Fruit fly (Drosophila melanogaster): Measurements from ENCODE around the gene CG1486.

CG1486 gene

dm6 chrX:21367363-21368072, 43.7 kb downstream of the CG1486 start (continued):
- TF ChIP-seq ewg (GFP tag; optimal IDR thresholded peaks at IDR 0.05) (peak; percentile 95), TFAM (GFP tag; optimal IDR thresholded peaks at IDR 0.05) (peak; percentile 77), ranshi (GFP tag; IDR thresholded peaks at IDR 0.05) (peak; percentile 96), CG12299 (tag; optimal IDR thresholded peaks at IDR 0.05) (peak; percentile 97), Neu2 (GFP tag; optimal IDR thresholded peaks at IDR 0.05; ENCODE audit: borderline replicate concordance) (peak; percentile 72), so (GFP tag; IDR thresholded peaks at IDR 0.05) (peak; percentile 97), CG7372 (GFP tag; IDR thresholded peaks at IDR 0.05) (peak; percentile 95), Atf6 (GFP tag; IDR thresholded peaks at IDR 0.05) (peak; percentile 97), pan (optimal IDR thresholded peaks at IDR 0.05) (no peak), pan (GFP tag; optimal IDR thresholded peaks at IDR 0.05 in 1 of 2, IDR thresholded peaks at IDR 0.05 in 1 of 2) (peak in 1 of 2 experiments; percentile 97), Sox102F (GFP tag; optimal IDR thresholded peaks at IDR 0.05) (peak; percentile 98), prd (optimal IDR thresholded peaks at IDR 0.05) (no peak), prd (GFP tag; IDR thresholded peaks at IDR 0.05) (peak; percentile 96), lov (optimal IDR thresholded peaks at IDR 0.05) (no peak), lov (GFP tag; IDR thresholded peaks at IDR 0.05) (peak; percentile 82), CG17385 (GFP tag; optimal IDR thresholded peaks at IDR 0.05) (peak; percentile 97), Rx (GFP tag; IDR thresholded peaks at IDR 0.05) (peak; percentile 93), Usf (GFP tag; optimal IDR thresholded peaks at IDR 0.05) (peak; percentile 87), CG17328 (GFP tag; IDR thresholded peaks at IDR 0.05) (peak; percentile 93), CG13424 (tag; optimal IDR thresholded peaks at IDR 0.05) (peak; percentile 99), chinmo (GFP tag; IDR thresholded peaks at IDR 0.05; ENCODE audit: partially characterized antibody) (0 out of 4 replicates have a peak, but pooled peaks have one; percentile 45), danr (GFP tag; IDR thresholded peaks at IDR 0.05) (peak; percentile 96), ttk (GFP tag; IDR thresholded peaks at IDR 0.05) (peak; percentile 94), CG7357 (GFP tag; IDR thresholded peaks at IDR 0.05) (peak; percentile 91), Ravus (GFP tag; IDR thresholded peaks at IDR 0.05) (peak; percentile 92), zen2 (GFP tag; IDR thresholded peaks at IDR 0.05; ENCODE audit: partially characterized antibody) (no peak), CG32772 (GFP tag; IDR thresholded peaks at IDR 0.05) (peak; percentile 94), h (optimal IDR thresholded peaks at IDR 0.05) (no peak), Eip74EF (GFP tag; optimal IDR thresholded peaks at IDR 0.05) (peak in 1 of 2 experiments; percentile 97), CG15269 (tag; optimal IDR thresholded peaks at IDR 0.05) (peak; percentile 99), Xrp1 (GFP tag; IDR thresholded peaks at IDR 0.05) (peak; percentile 96), zf30C (GFP tag; optimal IDR thresholded peaks at IDR 0.05) (peak; percentile 36), CG3847 (GFP tag; IDR thresholded peaks at IDR 0.05) (peak; percentile 97), CG43689 (GFP tag; IDR thresholded peaks at IDR 0.05) (peak; percentile 93), wek (GFP tag; optimal IDR thresholded peaks at IDR 0.05) (peak; percentile 84), scrt (GFP tag; optimal IDR thresholded peaks at IDR 0.05) (peak; percentile 95), Elba2 (GFP tag; optimal IDR thresholded peaks at IDR 0.05) (peak; percentile 19), CTCF (GFP tag; optimal IDR thresholded peaks at IDR 0.05) (peak; percentile 70), Asciz (GFP tag; optimal IDR thresholded peaks at IDR 0.05) (peak; percentile 98), CG5953 (GFP tag; IDR thresholded peaks at IDR 0.05) (peak; percentile 91), Trl (optimal IDR thresholded peaks at IDR 0.05) (peak in 1 of 2 experiments; percentile 9), Trl (GFP tag; optimal IDR thresholded peaks at IDR 0.05) (peak; percentile 94), pfk (GFP tag; optimal IDR thresholded peaks at IDR 0.05) (peak; percentile 72), Nf-YC (tag; optimal IDR thresholded peaks at IDR 0.05) (peak; percentile 93), shn (GFP tag; optimal IDR thresholded peaks at IDR 0.05) (peak; percentile 93), CG10274 (GFP tag; optimal IDR thresholded peaks at IDR 0.05) (peak; percentile 93), Dll (GFP tag; IDR thresholded peaks at IDR 0.05; ENCODE audit: partially characterized antibody) (0 out of 4 replicates have a peak, but pooled peaks have one; percentile 45), CG4424 (GFP tag; optimal IDR thresholded peaks at IDR 0.05) (peak; percentile 98), CG32767 (GFP tag; IDR thresholded peaks at IDR 0.05) (peak; percentile 95), CG11398 (GFP tag; optimal IDR thresholded peaks at IDR 0.05) (peak; percentile 87), tup (GFP tag; optimal IDR thresholded peaks at IDR 0.05) (peak; percentile 83)
